Worm (Caenorhabditis elegans) whole organism, young adult: ENCODE data around the gene ceh-86.

Experiments
- efl-1 ChIP-seq: fragments of 150-350 bp; optimal IDR thresholded peaks from 2 replicates; lab custom pipeline; 2014; ENCODE audit warnings: missing biosample characterization, missing genetic modification reagents, missing genetic modification characterization
- pha-4 ChIP-seq: fragments of 150-350 bp; sonication (generic microtip); optimal IDR thresholded peaks from 2 replicates; lab custom pipeline; 2014; ENCODE audit warnings: missing biosample characterization, missing genetic modification reagents, missing genetic modification characterization
- rpc-1 ChIP-seq, 2 experiments: fragments of 150-350 bp in 1 of 2; sonication (generic microtip) in 1 of 2; optimal IDR thresholded peaks; 2 replicates each; lab custom pipeline; 2014 to 2018; ENCODE audit warnings: missing biosample characterization in 1 of 2, missing genetic modification characterization in 1 of 2, missing genetic modification reagents in 1 of 2, missing genotype in 1 of 2
- somi-1 ChIP-seq: fragments of 200-800 bp; sonication (Bioruptor generic); optimal IDR thresholded peaks from 2 replicates; lab custom pipeline; 2018; ENCODE audit warnings: mild to moderate bottlenecking, missing genetic modification characterization, missing compliant biosample characterization
- tbp1 ChIP-seq: fragments of 200-800 bp; sonication (Bioruptor generic); optimal IDR thresholded peaks from 2 replicates; lab custom pipeline; 2018; ENCODE audit warnings: mild to moderate bottlenecking, missing genetic modification characterization, missing compliant biosample characterization
- ztf-25 ChIP-seq: fragments of 200-800 bp; sonication (Bioruptor generic); IDR thresholded peaks from 2 replicates; pipeline ENCODE4 v1.3.6; 2022; ENCODE audit warnings: missing genetic modification reagents, missing genetic modification characterization, missing compliant biosample characterization

ce11 chrII:2415439-2415838 is 16.4 kb downstream of the ceh-86 start, which contains the start of gene fbxa-4:
- TF ChIP-seq somi-1 (GFP tag; lab: Kevin White, UChicago) (no peak), efl-1 (GFP tag; lab: Kevin White, UChicago) (no peak), pha-4 (tag; lab: Kevin White, UChicago) (no peak), tbp1 (GFP tag; lab: Kevin White, UChicago) (no peak), rpc-1 (optimal IDR thresholded peaks at IDR 0.05; lab: Kevin White, UChicago) (no peak), rpc-1 (tag; optimal IDR thresholded peaks at IDR 0.05; lab: Kevin White, UChicago) (no peak), ztf-25 (no peak)
